Fruit fly (Drosophila melanogaster): ENCODE data around the gene Ctps.
A peak's percentile ranks its signal among the peaks of the same experiment; 100 is the strongest.

Ctps gene

dm6 chr3L:15158330-15159114 lies 60.8 kb downstream of the Ctps start, which contains the start of the genes Msh6 and Prp31 (continued):
- TF ChIP-seq CG7556 (GFP tag; optimal IDR thresholded peaks at IDR 0.05) (peak; percentile 37), ara (GFP tag; IDR thresholded peaks at IDR 0.05) (peak; percentile 23; the same call in 1 of the 2 replicates), CG13296 (GFP tag; optimal IDR thresholded peaks at IDR 0.05) (peak; percentile 24), pan (optimal IDR thresholded peaks at IDR 0.05) (no peak), pan (GFP tag; optimal IDR thresholded peaks at IDR 0.05 in 1 of 2, IDR thresholded peaks at IDR 0.05 in 1 of 2) (peak in 1 of 2 experiments; percentile 38), CG18764 (GFP tag; optimal IDR thresholded peaks at IDR 0.05) (peak; percentile 57), tap (tag; optimal IDR thresholded peaks at IDR 0.05) (peak; percentile 40), gt (GFP tag; IDR thresholded peaks at IDR 0.05) (no peak), peb (GFP tag; IDR thresholded peaks at IDR 0.05) (no peak), z (GFP tag; IDR thresholded peaks at IDR 0.05) (no peak), Nf-YB (GFP tag; optimal IDR thresholded peaks at IDR 0.05) (peak; percentile 48), CG17361 (GFP tag; IDR thresholded peaks at IDR 0.05) (peak; percentile 82), stwl (tag; optimal IDR thresholded peaks at IDR 0.05) (peak; percentile 38), lilli (GFP tag; optimal IDR thresholded peaks at IDR 0.05) (peak; percentile 72), CkIIα-i1 (GFP tag; IDR thresholded peaks at IDR 0.05) (no peak), org-1 (GFP tag; optimal IDR thresholded peaks at IDR 0.05) (no peak), CG6272 (GFP tag; IDR thresholded peaks at IDR 0.05) (peak; percentile 26; the same call in 1 of the 2 replicates), run (tag; optimal IDR thresholded peaks at IDR 0.05) (no peak), ERR (GFP tag; optimal IDR thresholded peaks at IDR 0.05) (no peak), gce (GFP tag; IDR thresholded peaks at IDR 0.05) (no peak), hb (GFP tag; IDR thresholded peaks at IDR 0.05; ENCODE audit: partially characterized antibody) (no peak), pzg (GFP tag; optimal IDR thresholded peaks at IDR 0.05) (peak; percentile 32), Max (GFP tag; optimal IDR thresholded peaks at IDR 0.05) (peak; percentile 43), BEAF-32 (GFP tag; optimal IDR thresholded peaks at IDR 0.05) (peak; percentile 45), ATbp (GFP tag; optimal IDR thresholded peaks at IDR 0.05) (no peak), CG11247 (GFP tag; IDR thresholded peaks at IDR 0.05) (no peak), CG9609 (GFP tag; optimal IDR thresholded peaks at IDR 0.05) (peak; percentile 72), onecut (GFP tag; IDR thresholded peaks at IDR 0.05) (peak; percentile 22; the same call in 1 of the 2 replicates), sug (tag; optimal IDR thresholded peaks at IDR 0.05) (peak; percentile 75), bcd (GFP tag; optimal IDR thresholded peaks at IDR 0.05) (peak; percentile 74), CG17385 (GFP tag; optimal IDR thresholded peaks at IDR 0.05) (peak; percentile 59), tin (GFP tag; optimal IDR thresholded peaks at IDR 0.05) (peak; percentile 70), B-H1 (GFP tag; IDR thresholded peaks at IDR 0.05) (0 out of 3 replicates have a peak, but pooled peaks have one; percentile 47), Bgb (GFP tag; IDR thresholded peaks at IDR 0.05; ENCODE audit: partially characterized antibody) (no peak), CG17568 (GFP tag; optimal IDR thresholded peaks at IDR 0.05) (no peak), CG3847 (GFP tag; IDR thresholded peaks at IDR 0.05) (peak; percentile 37; the same call in 1 of the 2 replicates), CG16813 (GFP tag; IDR thresholded peaks at IDR 0.05; ENCODE audit: partially characterized antibody) (no peak; the same call in 2 of the 3 replicates), abd-A (tag; optimal IDR thresholded peaks at IDR 0.05) (no peak), BtbVII (GFP tag; optimal IDR thresholded peaks at IDR 0.05) (no peak), psq (GFP tag; optimal IDR thresholded peaks at IDR 0.05) (peak; percentile 46), CG18599 (GFP tag; optimal IDR thresholded peaks at IDR 0.05) (peak; percentile 55), ftz-f1 (GFP tag; optimal IDR thresholded peaks at IDR 0.05) (no peak), CG16863 (GFP tag; optimal IDR thresholded peaks at IDR 0.05) (peak; percentile 56), CG4282 (GFP tag; optimal IDR thresholded peaks at IDR 0.05) (no peak), corto (GFP tag; optimal IDR thresholded peaks at IDR 0.05) (no peak), CG4707 (GFP tag; optimal IDR thresholded peaks at IDR 0.05) (no peak), CG7839 (tag; optimal IDR thresholded peaks at IDR 0.05) (peak; percentile 82), prd (optimal IDR thresholded peaks at IDR 0.05) (no peak), prd (GFP tag; IDR thresholded peaks at IDR 0.05) (peak; percentile 70)

Data from whole organism, embryonic.